Worm (Caenorhabditis elegans): ENCODE measurements around the gene F54B3.1.

F54B3.1 gene

ce11 chrII:10252048-10252447 lies 982 bp downstream of the F54B3.1 start:
- TF ChIP-seq flt-1 (GFP tag; IDR thresholded peaks at IDR 0.05): no peak
- TF ChIP-seq klf-2 (GFP tag; conservative IDR thresholded peaks at IDR 0.05): no peak
- no peak for TF ChIP-seq tab-1 (GFP tag; IDR thresholded peaks at IDR 0.05)
- no peak for TF ChIP-seq ztf-29 (GFP tag; IDR thresholded peaks at IDR 0.05)
- TF ChIP-seq med-1 (GFP tag; optimal IDR thresholded peaks at IDR 0.05; ENCODE audit: insufficient read depth): no peak
- TF ChIP-seq ztf-23 (GFP tag; IDR thresholded peaks at IDR 0.05): no peak
- no peak for TF ChIP-seq cog-1 (tag; optimal IDR thresholded peaks at IDR 0.05)

- no peak for TF ChIP-seq flt-1 (GFP tag; IDR thresholded peaks at IDR 0.05)
- no peak for TF ChIP-seq klf-2 (GFP tag; conservative IDR thresholded peaks at IDR 0.05)
- TF ChIP-seq tab-1 (GFP tag; IDR thresholded peaks at IDR 0.05): no peak
- TF ChIP-seq ztf-23 (GFP tag; IDR thresholded peaks at IDR 0.05): no peak
- TF ChIP-seq cog-1 (tag; optimal IDR thresholded peaks at IDR 0.05): no peak
- TF ChIP-seq T22C8.4 (GFP tag; IDR thresholded peaks at IDR 0.05): no peak
- no peak for TF ChIP-seq ref-1 (GFP tag; conservative IDR thresholded peaks at IDR 0.05)
- TF ChIP-seq ztf-29 (GFP tag; IDR thresholded peaks at IDR 0.05): no peak
- TF ChIP-seq med-1 (GFP tag; optimal IDR thresholded peaks at IDR 0.05; ENCODE audit: insufficient read depth): no peak
Measured at ce11 chrII:10261261-10261660, 10.2 kb downstream of the F54B3.1 start.

ce11 chrII:10270052-10270451 lies 19.0 kb downstream of the F54B3.1 start, which contains the start of gene F54B3.2:
F54B3.2 (minus strand) TSS chrII:10270152.
- TF ChIP-seq T22C8.4 (GFP tag; IDR thresholded peaks at IDR 0.05) (no peak), tab-1 (GFP tag; IDR thresholded peaks at IDR 0.05) (no peak), ztf-29 (GFP tag; IDR thresholded peaks at IDR 0.05) (no peak), cog-1 (tag; optimal IDR thresholded peaks at IDR 0.05) (no peak)

ce11 chrII:10271093-10271492 lies 20.0 kb downstream of the F54B3.1 start, which contains the start of gene F54B3.4:
F54B3.4 (minus strand) TSS chrII:10271193.
- TF ChIP-seq T22C8.4 (GFP tag; IDR thresholded peaks at IDR 0.05) (no peak), tab-1 (GFP tag; IDR thresholded peaks at IDR 0.05) (no peak), cog-1 (tag; optimal IDR thresholded peaks at IDR 0.05) (no peak), ref-1 (GFP tag; conservative IDR thresholded peaks at IDR 0.05) (no peak), klf-2 (GFP tag; conservative IDR thresholded peaks at IDR 0.05) (no peak)

ce11 chrII:10279561-10279960 lies 28.5 kb downstream of the F54B3.1 start, which contains the start of gene ZK971.1:
ZK971.1 (minus strand) TSS chrII:10279661.
- no peak for TF ChIP-seq T22C8.4 (GFP tag; IDR thresholded peaks at IDR 0.05)
- TF ChIP-seq flt-1 (GFP tag; IDR thresholded peaks at IDR 0.05): no peak
- no peak for TF ChIP-seq cog-1 (tag; optimal IDR thresholded peaks at IDR 0.05)
- TF ChIP-seq klf-2 (GFP tag; conservative IDR thresholded peaks at IDR 0.05): no peak
- no peak for TF ChIP-seq ztf-23 (GFP tag; IDR thresholded peaks at IDR 0.05)
- TF ChIP-seq ref-1 (GFP tag; conservative IDR thresholded peaks at IDR 0.05): no peak
- TF ChIP-seq ztf-29 (GFP tag; IDR thresholded peaks at IDR 0.05): no peak
- no peak for TF ChIP-seq med-1 (GFP tag; optimal IDR thresholded peaks at IDR 0.05; ENCODE audit: insufficient read depth)
- no peak for TF ChIP-seq tab-1 (GFP tag; IDR thresholded peaks at IDR 0.05)

- TF ChIP-seq ztf-29 (GFP tag; IDR thresholded peaks at IDR 0.05) (no peak), ztf-23 (GFP tag; IDR thresholded peaks at IDR 0.05) (no peak), ref-1 (GFP tag; conservative IDR thresholded peaks at IDR 0.05) (no peak), klf-2 (GFP tag; conservative IDR thresholded peaks at IDR 0.05) (no peak), med-1 (GFP tag; optimal IDR thresholded peaks at IDR 0.05; ENCODE audit: insufficient read depth) (no peak), tab-1 (GFP tag; IDR thresholded peaks at IDR 0.05) (no peak)
Measured at ce11 chrII:10281674-10282073, 30.6 kb downstream of the F54B3.1 start.

ce11 chrII:10283145-10283544 lies 32.1 kb downstream of the F54B3.1 start:
- no peak for TF ChIP-seq flt-1 (GFP tag; IDR thresholded peaks at IDR 0.05)
- no peak for TF ChIP-seq ztf-23 (GFP tag; IDR thresholded peaks at IDR 0.05)
- no peak for TF ChIP-seq klf-2 (GFP tag; conservative IDR thresholded peaks at IDR 0.05)
- TF ChIP-seq tab-1 (GFP tag; IDR thresholded peaks at IDR 0.05): no peak
- TF ChIP-seq ref-1 (GFP tag; conservative IDR thresholded peaks at IDR 0.05): no peak
- TF ChIP-seq ztf-29 (GFP tag; IDR thresholded peaks at IDR 0.05): no peak
- TF ChIP-seq cog-1 (tag; optimal IDR thresholded peaks at IDR 0.05): no peak
- no peak for TF ChIP-seq med-1 (GFP tag; optimal IDR thresholded peaks at IDR 0.05; ENCODE audit: insufficient read depth)
- TF ChIP-seq T22C8.4 (GFP tag; IDR thresholded peaks at IDR 0.05): no peak

ce11 chrII:10284991-10285390 lies 33.9 kb downstream of the F54B3.1 start:
- TF ChIP-seq ref-1 (GFP tag; conservative IDR thresholded peaks at IDR 0.05) (no peak), med-1 (GFP tag; optimal IDR thresholded peaks at IDR 0.05; ENCODE audit: insufficient read depth) (no peak), ztf-29 (GFP tag; IDR thresholded peaks at IDR 0.05) (no peak), cog-1 (tag; optimal IDR thresholded peaks at IDR 0.05) (no peak), ztf-23 (GFP tag; IDR thresholded peaks at IDR 0.05) (no peak), flt-1 (GFP tag; IDR thresholded peaks at IDR 0.05) (no peak), tab-1 (GFP tag; IDR thresholded peaks at IDR 0.05) (no peak), T22C8.4 (GFP tag; IDR thresholded peaks at IDR 0.05) (no peak), klf-2 (GFP tag; conservative IDR thresholded peaks at IDR 0.05) (no peak)

ce11 chrII:10288926-10289325 lies 37.9 kb downstream of the F54B3.1 start:
- TF ChIP-seq flt-1 (GFP tag; IDR thresholded peaks at IDR 0.05) (no peak), ztf-23 (GFP tag; IDR thresholded peaks at IDR 0.05) (no peak), tab-1 (GFP tag; IDR thresholded peaks at IDR 0.05) (no peak), klf-2 (GFP tag; conservative IDR thresholded peaks at IDR 0.05) (no peak), ztf-29 (GFP tag; IDR thresholded peaks at IDR 0.05) (no peak), T22C8.4 (GFP tag; IDR thresholded peaks at IDR 0.05) (no peak), med-1 (GFP tag; optimal IDR thresholded peaks at IDR 0.05; ENCODE audit: insufficient read depth) (no peak), cog-1 (tag; optimal IDR thresholded peaks at IDR 0.05) (no peak)

ce11 chrII:10294262-10294661 lies 43.2 kb downstream of the F54B3.1 start:
- no peak for TF ChIP-seq klf-2 (GFP tag; conservative IDR thresholded peaks at IDR 0.05)
- no peak for TF ChIP-seq ztf-29 (GFP tag; IDR thresholded peaks at IDR 0.05)
- TF ChIP-seq ztf-23 (GFP tag; IDR thresholded peaks at IDR 0.05): no peak
- no peak for TF ChIP-seq cog-1 (tag; optimal IDR thresholded peaks at IDR 0.05)
- TF ChIP-seq ref-1 (GFP tag; conservative IDR thresholded peaks at IDR 0.05): no peak
- no peak for TF ChIP-seq tab-1 (GFP tag; IDR thresholded peaks at IDR 0.05)
- no peak for TF ChIP-seq flt-1 (GFP tag; IDR thresholded peaks at IDR 0.05)
- no peak for TF ChIP-seq T22C8.4 (GFP tag; IDR thresholded peaks at IDR 0.05)
- no peak for TF ChIP-seq med-1 (GFP tag; optimal IDR thresholded peaks at IDR 0.05; ENCODE audit: insufficient read depth)
